Fruit fly (Drosophila melanogaster) whole organism, pupa: ENCODE measurements around the gene CG10802.

Experiments
- CG13204 ChIP-seq: fragments of 200-800 bp; sonication (Bioruptor generic); optimal IDR thresholded peaks from 2 replicates; lab custom pipeline; 2018; ENCODE audit warnings: missing biosample characterization, mild to moderate bottlenecking, missing genetic modification characterization, moderate library complexity
- CG34367 ChIP-seq: fragments of 200-800 bp; sonication (Bioruptor generic); optimal IDR thresholded peaks from 2 replicates; lab custom pipeline; 2018; ENCODE audit warnings: missing biosample characterization, mild to moderate bottlenecking, missing genetic modification characterization
- CG8301 ChIP-seq: fragments of 200-800 bp; sonication (Bioruptor generic); optimal IDR thresholded peaks from 2 replicates; lab custom pipeline; 2018; ENCODE audit warnings: missing biosample characterization, mild to moderate bottlenecking, missing genetic modification characterization
- Pif1A ChIP-seq: fragments of 200-800 bp; sonication (Bioruptor generic); optimal IDR thresholded peaks from 3 replicates; lab custom pipeline; 2016; ENCODE audit warnings: missing biosample characterization, missing genetic modification characterization
- Snoo ChIP-seq: fragments of 200-800 bp; sonication (Bioruptor generic); optimal IDR thresholded peaks from 3 replicates; lab custom pipeline; 2017; ENCODE audit warnings: missing biosample characterization, mild to moderate bottlenecking, missing genetic modification characterization, inconsistent platforms
- gl ChIP-seq: fragments of 200-800 bp; sonication (Bioruptor generic); optimal IDR thresholded peaks from 2 replicates; lab custom pipeline; 2018; ENCODE audit warnings: missing biosample characterization, mild to moderate bottlenecking, missing genetic modification characterization

dm6 chrX:3446157-3446556 is 36.6 kb upstream of the CG10802 start:
- no peak for TF ChIP-seq Pif1A (GFP tag; lab: Kevin White, UChicago)
- no peak for TF ChIP-seq Snoo (tag; lab: Kevin White, UChicago)
- TF ChIP-seq CG8301 (tag; lab: Kevin White, UChicago), result no peak
- TF ChIP-seq CG34367 (tag; lab: Kevin White, UChicago), result no peak
- TF ChIP-seq gl (tag; lab: Kevin White, UChicago), result no peak
- TF ChIP-seq CG13204 (GFP tag; lab: Kevin White, UChicago), result no peak
